Worm (Caenorhabditis elegans) whole organism, late embryonic: Measurements from ENCODE around the gene C31E10.6.

Source experiments
- C08G9.2 ChIP-seq: sonication (generic microtip); optimal IDR thresholded peaks from 2 replicates; lab custom pipeline; 2016; ENCODE audit warnings: mild to moderate bottlenecking, missing genetic modification characterization, moderate library complexity, missing compliant biosample characterization
- F13H6.1 ChIP-seq: sonication (generic microtip); optimal IDR thresholded peaks from 2 replicates; lab custom pipeline; 2016; ENCODE audit warnings: missing genetic modification characterization, missing compliant biosample characterization
- K02D7.2 ChIP-seq: sonication (generic microtip); optimal IDR thresholded peaks from 2 replicates; lab custom pipeline; 2017; ENCODE audit warnings: mild to moderate bottlenecking, missing genetic modification characterization, missing compliant biosample characterization
- Y22D7AL.16 ChIP-seq: sonication (generic microtip); optimal IDR thresholded peaks from 2 replicates; lab custom pipeline; 2016; ENCODE audit warnings: missing genetic modification characterization, missing compliant biosample characterization
- ama-1 ChIP-seq: fragments of 150-350 bp; optimal IDR thresholded peaks from 2 replicates; lab custom pipeline; 2014
- ceh-14 ChIP-seq: sonication (generic microtip); optimal IDR thresholded peaks from 2 replicates; lab custom pipeline; 2016; ENCODE audit warnings: missing genotype, missing genetic modification characterization, missing compliant biosample characterization
- ceh-18 ChIP-seq: sonication (generic microtip); optimal IDR thresholded peaks from 2 replicates; lab custom pipeline; 2016; ENCODE audit warnings: missing genetic modification characterization, missing compliant biosample characterization
- ceh-19 ChIP-seq: fragments of 200-800 bp; sonication (Bioruptor generic); optimal IDR thresholded peaks from 2 replicates; lab custom pipeline; 2018; ENCODE audit warnings: mild to moderate bottlenecking, missing genetic modification characterization, missing compliant biosample characterization
- ceh-2 ChIP-seq: sonication (generic microtip); optimal IDR thresholded peaks from 2 replicates; lab custom pipeline; 2016; ENCODE audit warnings: missing genotype, missing genetic modification characterization, missing compliant biosample characterization
- ceh-24 ChIP-seq: sonication (generic microtip); optimal IDR thresholded peaks from 2 replicates; lab custom pipeline; 2016; ENCODE audit warnings: mild to moderate bottlenecking, missing genetic modification characterization, missing compliant biosample characterization
- ceh-31 ChIP-seq: sonication (generic microtip); optimal IDR thresholded peaks from 2 replicates; lab custom pipeline; 2016; ENCODE audit warnings: missing genetic modification characterization, missing compliant biosample characterization
- ceh-34 ChIP-seq: sonication (generic microtip); optimal IDR thresholded peaks from 2 replicates; lab custom pipeline; 2016; ENCODE audit warnings: mild to moderate bottlenecking, missing genetic modification characterization, missing compliant biosample characterization
- ceh-48 ChIP-seq: sonication (generic microtip); optimal IDR thresholded peaks from 2 replicates; lab custom pipeline; 2016; ENCODE audit warnings: missing genetic modification characterization, inconsistent platforms, missing compliant biosample characterization
- dmd-4 ChIP-seq: sonication (generic microtip); optimal IDR thresholded peaks from 2 replicates; lab custom pipeline; 2016; ENCODE audit warnings: borderline replicate concordance, missing genetic modification characterization, missing compliant biosample characterization
- dve-1 ChIP-seq: sonication (generic microtip); optimal IDR thresholded peaks from 2 replicates; lab custom pipeline; 2017; ENCODE audit warnings: antibody characterized with exemption, mild to moderate bottlenecking, missing genetic modification characterization, missing compliant biosample characterization
- elt-2 ChIP-seq: sonication (generic microtip); optimal IDR thresholded peaks from 2 replicates; lab custom pipeline; 2016; ENCODE audit warnings: missing genetic modification reagents, missing genetic modification characterization, missing compliant biosample characterization
- elt-4 ChIP-seq: sonication (generic microtip); optimal IDR thresholded peaks from 2 replicates; lab custom pipeline; 2016; ENCODE audit warnings: missing genetic modification characterization, missing compliant biosample characterization
- ets-4 ChIP-seq: sonication (generic microtip); optimal IDR thresholded peaks from 2 replicates; lab custom pipeline; 2016; ENCODE audit warnings: missing genetic modification characterization, missing compliant biosample characterization
- eyg-1 ChIP-seq: sonication (generic microtip); optimal IDR thresholded peaks from 2 replicates; lab custom pipeline; 2016; ENCODE audit warnings: missing genotype, missing genetic modification characterization, missing compliant biosample characterization
- fkh-10 ChIP-seq: fragments of 150-350 bp; optimal IDR thresholded peaks from 2 replicates; lab custom pipeline; 2014; ENCODE audit warnings: missing biosample characterization, missing genetic modification reagents, missing genetic modification characterization
- fkh-6 ChIP-seq: sonication (generic microtip); optimal IDR thresholded peaks from 2 replicates; lab custom pipeline; 2016; ENCODE audit warnings: missing genetic modification characterization, missing compliant biosample characterization
- gmeb-2 ChIP-seq: sonication (generic microtip); optimal IDR thresholded peaks from 2 replicates; lab custom pipeline; 2016; ENCODE audit warnings: missing genetic modification characterization, inconsistent platforms, missing compliant biosample characterization
- hlh-30 ChIP-seq: sonication (generic microtip); optimal IDR thresholded peaks from 2 replicates; lab custom pipeline; 2017; ENCODE audit warnings: antibody characterized with exemption, missing genetic modification characterization, missing compliant biosample characterization; ENCODE audit not compliant: insufficient read depth
- hlh-8 ChIP-seq: sonication (generic microtip); optimal IDR thresholded peaks from 2 replicates; lab custom pipeline; 2016; ENCODE audit warnings: missing genotype, missing genetic modification characterization, missing compliant biosample characterization
- lim-6 ChIP-seq: sonication (generic microtip); optimal IDR thresholded peaks from 2 replicates; lab custom pipeline; 2016; ENCODE audit warnings: missing genetic modification characterization, missing compliant biosample characterization
- madf-2 ChIP-seq: sonication (generic microtip); optimal IDR thresholded peaks from 2 replicates; lab custom pipeline; 2017; ENCODE audit warnings: missing genetic modification characterization, missing compliant biosample characterization
- nfya-1 ChIP-seq: sonication (generic microtip); optimal IDR thresholded peaks from 2 replicates; lab custom pipeline; 2017; ENCODE audit warnings: missing genetic modification characterization, mild to moderate bottlenecking, missing compliant biosample characterization, antibody characterized with exemption, moderate library complexity
- nhr-11 ChIP-seq: fragments of 150-350 bp; optimal IDR thresholded peaks from 2 replicates; lab custom pipeline; 2014; ENCODE audit warnings: missing biosample characterization, missing genetic modification characterization
- nhr-232 ChIP-seq: sonication (generic microtip); optimal IDR thresholded peaks from 2 replicates; lab custom pipeline; 2016; ENCODE audit warnings: missing genetic modification characterization, missing compliant biosample characterization
- pag-3 ChIP-seq: sonication (generic microtip); optimal IDR thresholded peaks from 2 replicates; lab custom pipeline; 2016; ENCODE audit warnings: missing compliant biosample characterization, missing genetic modification characterization, borderline replicate concordance
- pha-2 ChIP-seq: sonication (generic microtip); optimal IDR thresholded peaks from 2 replicates; lab custom pipeline; 2017; ENCODE audit warnings: mild to moderate bottlenecking, missing genetic modification characterization, missing compliant biosample characterization
- pha-4 ChIP-seq: fragments of 150-350 bp; optimal IDR thresholded peaks from 2 replicates; lab custom pipeline; 2018; ENCODE audit warnings: missing biosample characterization, missing genetic modification reagents, missing genetic modification characterization
- ref-2 ChIP-seq: sonication (generic microtip); optimal IDR thresholded peaks from 2 replicates; lab custom pipeline; 2016; ENCODE audit warnings: missing genetic modification characterization, missing compliant biosample characterization
- rnt-1 ChIP-seq: sonication (generic microtip); optimal IDR thresholded peaks from 2 replicates; lab custom pipeline; 2016; ENCODE audit warnings: missing genetic modification characterization, missing compliant biosample characterization
- tbx-2 ChIP-seq: sonication (generic microtip); optimal IDR thresholded peaks from 2 replicates; lab custom pipeline; 2016; ENCODE audit warnings: missing genetic modification characterization, missing compliant biosample characterization
- tbx-7 ChIP-seq: sonication (generic microtip); optimal IDR thresholded peaks from 2 replicates; lab custom pipeline; 2016; ENCODE audit warnings: missing genotype, missing genetic modification characterization, missing compliant biosample characterization
- unc-42 ChIP-seq: sonication (generic microtip); optimal IDR thresholded peaks from 2 replicates; lab custom pipeline; 2016; ENCODE audit warnings: missing genotype, missing genetic modification characterization, missing compliant biosample characterization
- unc-55 ChIP-seq: sonication (generic microtip); optimal IDR thresholded peaks from 2 replicates; lab custom pipeline; 2017; ENCODE audit warnings: missing biosample characterization, missing genetic modification reagents, missing genetic modification characterization
- unc-86 ChIP-seq: sonication (generic microtip); optimal IDR thresholded peaks from 2 replicates; lab custom pipeline; 2016; ENCODE audit warnings: missing genetic modification characterization, missing compliant biosample characterization
- zip-5 ChIP-seq: sonication (generic microtip); optimal IDR thresholded peaks from 2 replicates; lab custom pipeline; 2016; ENCODE audit warnings: missing genetic modification characterization, missing compliant biosample characterization
- ztf-16 ChIP-seq: sonication (generic microtip); optimal IDR thresholded peaks from 2 replicates; lab custom pipeline; 2017; ENCODE audit warnings: missing genetic modification characterization, missing compliant biosample characterization

The C31E10.6 gene

DNA sequence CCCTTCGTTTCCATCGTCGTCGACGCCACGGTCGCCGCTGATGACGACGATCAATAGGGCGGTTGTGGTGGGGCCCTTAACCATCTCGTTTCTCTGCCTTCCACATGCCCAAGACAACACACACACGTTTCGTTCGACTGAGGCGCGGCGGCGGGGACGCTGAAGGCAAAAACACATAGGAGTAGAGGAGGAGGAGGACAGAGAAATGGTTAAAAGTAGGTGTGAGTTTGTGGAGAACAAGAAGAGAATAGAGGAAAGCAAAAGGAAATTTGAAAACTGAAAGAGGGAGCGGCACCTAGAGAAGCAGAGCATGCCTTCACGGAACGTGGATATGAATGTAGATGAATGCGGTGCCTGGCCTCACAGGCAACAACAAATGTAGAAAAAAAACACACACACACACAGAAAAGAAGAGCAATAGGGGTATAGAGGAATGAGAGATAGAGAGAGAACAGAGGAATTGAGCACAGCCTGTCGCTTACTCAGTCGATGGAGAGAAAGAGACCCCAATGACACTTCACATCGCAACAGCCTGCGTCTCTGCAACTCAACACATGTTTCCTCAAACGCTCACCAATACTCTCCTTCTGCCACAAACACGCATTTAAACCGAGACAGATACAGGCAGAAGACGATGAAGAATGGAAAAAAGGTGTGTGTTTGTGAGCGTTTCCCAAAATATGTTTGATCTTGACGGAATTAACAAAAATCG lies 26.7 kb upstream of the C31E10.6 start:
- TF ChIP-seq Y22D7AL.16 (tag; lab: Kevin White, UChicago) (no peak), tbx-2 (tag; lab: Kevin White, UChicago) (peak; percentile 64), fkh-6 (peak; percentile 38), ceh-2 (tag; lab: Kevin White, UChicago) (peak; percentile 8), ceh-24 (tag; lab: Kevin White, UChicago) (no peak), ceh-14 (tag; lab: Kevin White, UChicago) (peak; percentile 40), rnt-1 (tag; lab: Kevin White, UChicago) (no peak), unc-86 (no peak), ama-1 (lab: Kevin White, UChicago) (no peak), F13H6.1 (tag; lab: Kevin White, UChicago) (no peak), dve-1 (tag; lab: Kevin White, UChicago) (no peak), hlh-8 (tag; lab: Kevin White, UChicago) (peak; percentile 11), hlh-30 (tag; lab: Kevin White, UChicago) (peak; percentile 10), nhr-232 (tag; lab: Kevin White, UChicago) (no peak), ref-2 (peak; percentile 50), ceh-31 (tag; lab: Kevin White, UChicago) (peak; percentile 48), ztf-16 (tag; lab: Kevin White, UChicago) (peak; percentile 22), nhr-11 (no peak), ceh-18 (tag; lab: Kevin White, UChicago) (peak; percentile 73), lim-6 (tag; lab: Kevin White, UChicago) (no peak), unc-55 (GFP tag; lab: Kevin White, UChicago) (peak; percentile 71), ceh-19 (GFP tag; lab: Kevin White, UChicago) (no peak), tbx-7 (tag; lab: Kevin White, UChicago) (no peak), K02D7.2 (tag; lab: Kevin White, UChicago) (no peak), pag-3 (tag; lab: Kevin White, UChicago) (no peak), pha-2 (tag; lab: Kevin White, UChicago) (no peak), eyg-1 (tag; lab: Kevin White, UChicago) (no peak), pha-4 (tag; lab: Kevin White, UChicago) (no peak), ets-4 (peak; percentile 19), dmd-4 (tag; lab: Kevin White, UChicago) (no peak), unc-42 (tag; lab: Kevin White, UChicago) (peak; percentile 45), elt-4 (tag; lab: Kevin White, UChicago) (no peak), madf-2 (tag; lab: Kevin White, UChicago) (peak; percentile 51), elt-2 (tag; lab: Kevin White, UChicago) (peak; percentile 35), C08G9.2 (tag; lab: Kevin White, UChicago) (peak; percentile 3), nfya-1 (tag; lab: Kevin White, UChicago) (peak; percentile 56), zip-5 (tag; lab: Kevin White, UChicago) (no peak), gmeb-2 (no peak), ceh-48 (tag; lab: Kevin White, UChicago) (no peak)

DNA sequence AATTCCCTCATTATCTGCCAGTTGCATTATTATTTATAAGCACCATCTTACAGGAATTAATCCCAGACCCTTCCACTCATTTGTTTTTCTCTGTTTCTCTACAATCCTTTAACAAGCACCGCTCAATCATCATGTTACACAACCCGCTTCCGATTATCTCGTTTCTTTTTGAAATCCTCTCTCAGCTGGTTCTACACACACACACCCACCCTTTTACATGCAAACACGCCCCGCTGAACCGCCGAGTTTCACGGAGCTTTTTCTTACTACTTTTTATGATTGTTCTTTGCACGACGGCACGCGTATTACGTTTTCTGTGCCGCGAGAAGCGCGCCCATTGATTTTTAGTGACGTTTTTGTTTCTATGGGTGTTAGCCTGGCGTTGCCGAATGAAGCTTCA lies 22.4 kb upstream of the C31E10.6 start:
- peak; percentile 27 for TF ChIP-seq unc-55 (GFP tag; lab: Kevin White, UChicago)
- no peak for TF ChIP-seq ceh-24 (tag; lab: Kevin White, UChicago)
- TF ChIP-seq ceh-34 (tag; lab: Kevin White, UChicago), result peak; percentile 28
- no peak for TF ChIP-seq fkh-10
- TF ChIP-seq ceh-31 (tag; lab: Kevin White, UChicago), result peak; percentile 13
- TF ChIP-seq unc-42 (tag; lab: Kevin White, UChicago), result peak; percentile 57
- TF ChIP-seq hlh-30 (tag; lab: Kevin White, UChicago), result no peak
- TF ChIP-seq ceh-18 (tag; lab: Kevin White, UChicago), result peak; percentile 76
- TF ChIP-seq tbx-2 (tag; lab: Kevin White, UChicago), result peak; percentile 7
- TF ChIP-seq, all 69 proteins: peak for 6
